Worm (Caenorhabditis elegans) whole organism, L4 larva: ENCODE results near the gene jkk-1.
A peak's percentile ranks its signal among the peaks of the same experiment; 100 is the strongest.

Experiments
- F44E2.7 ChIP-seq: fragments of 200-800 bp; sonication (Bioruptor generic); IDR thresholded peaks from 2 replicates; pipeline ENCODE4 v2.1.2; 2022; ENCODE audit warnings: missing genetic modification characterization, missing compliant biosample characterization
- F49E8.2 ChIP-seq: sonication (generic microtip); optimal IDR thresholded peaks from 2 replicates; lab custom pipeline; 2016; ENCODE audit warnings: missing compliant biosample characterization, mild to moderate bottlenecking, missing genetic modification characterization, borderline replicate concordance
- R02D3.7 ChIP-seq: fragments of 150-350 bp; sonication (generic microtip); optimal IDR thresholded peaks from 3 replicates; lab custom pipeline; 2014; ENCODE audit warnings: missing biosample characterization, missing genetic modification characterization
- Y105C5A.15 ChIP-seq: fragments of 200-800 bp; sonication (Bioruptor generic); IDR thresholded peaks from 2 replicates; pipeline ENCODE4 v1.3.6; 2022; ENCODE audit warnings: missing genetic modification characterization, missing compliant biosample characterization
- Y48G9A.11 ChIP-seq: fragments of 200-800 bp; sonication (Bioruptor generic); IDR thresholded peaks from 2 replicates; pipeline ENCODE4 v1.3.6; 2022; ENCODE audit warnings: missing genetic modification reagents, missing genetic modification characterization, missing compliant biosample characterization
- Y5F2A.4 ChIP-seq: fragments of 200-800 bp; sonication (Bioruptor generic); optimal IDR thresholded peaks from 2 replicates; lab custom pipeline; 2018; ENCODE audit warnings: mild to moderate bottlenecking, missing genetic modification characterization, missing compliant biosample characterization
- arid-1 ChIP-seq: fragments of 200-800 bp; sonication (Bioruptor generic); conservative IDR thresholded peaks from 2 replicates; pipeline ENCODE4 v1.3.6; 2022; ENCODE audit warnings: missing genetic modification reagents, missing genetic modification characterization, missing compliant biosample characterization
- ceh-20 ChIP-seq: fragments of 200-800 bp; sonication (Bioruptor generic); IDR thresholded peaks from 2 replicates; pipeline ENCODE4 v1.3.6; 2022; ENCODE audit warnings: missing genetic modification reagents, missing genetic modification characterization, missing compliant biosample characterization
- ceh-32 ChIP-seq: sonication (generic microtip); optimal IDR thresholded peaks from 2 replicates; lab custom pipeline; 2016; ENCODE audit warnings: mild to moderate bottlenecking, missing genetic modification characterization, missing compliant biosample characterization; ENCODE audit not compliant: poor library complexity
- ces-1 ChIP-seq: fragments of 150-350 bp; sonication (generic microtip); optimal IDR thresholded peaks from 4 replicates; lab custom pipeline; 2014; ENCODE audit warnings: missing biosample characterization, missing genetic modification reagents, missing genetic modification characterization
- cey-2 ChIP-seq: sonication (generic microtip); optimal IDR thresholded peaks from 3 replicates; lab custom pipeline; 2017; ENCODE audit warnings: missing genetic modification characterization, mild to moderate bottlenecking, missing compliant biosample characterization, antibody characterized with exemption, borderline replicate concordance; ENCODE audit not compliant: insufficient read depth
- ctbp-1 ChIP-seq: fragments of 200-800 bp; sonication (Bioruptor generic); IDR thresholded peaks from 2 replicates; pipeline ENCODE4 v1.3.6; 2022; ENCODE audit warnings: missing genetic modification reagents, missing genetic modification characterization, missing compliant biosample characterization
- daf-12 ChIP-seq: fragments of 150-350 bp; optimal IDR thresholded peaks from 2 replicates; lab custom pipeline; 2014; ENCODE audit warnings: missing biosample characterization, missing genetic modification reagents, missing genetic modification characterization
- dmd-6 ChIP-seq: fragments of 200-800 bp; sonication (Bioruptor generic); IDR thresholded peaks from 2 replicates; pipeline ENCODE4 v1.3.6; 2022; ENCODE audit warnings: missing genetic modification reagents, missing genetic modification characterization, missing compliant biosample characterization
- dmd-9 ChIP-seq: fragments of 200-800 bp; sonication (Bioruptor generic); IDR thresholded peaks from 2 replicates; pipeline ENCODE4 v1.3.6; 2022; ENCODE audit warnings: missing genetic modification reagents, missing genetic modification characterization, missing compliant biosample characterization
- dve-1 ChIP-seq: sonication (generic microtip); optimal IDR thresholded peaks from 2 replicates; lab custom pipeline; 2017; ENCODE audit warnings: antibody characterized with exemption, mild to moderate bottlenecking, missing genetic modification characterization, missing compliant biosample characterization; ENCODE audit not compliant: insufficient read depth
- egl-43 ChIP-seq: fragments of 200-800 bp; sonication (Bioruptor generic); IDR thresholded peaks from 2 replicates; pipeline ENCODE4 v1.3.6; 2022; ENCODE audit warnings: missing genetic modification reagents, missing genetic modification characterization, missing compliant biosample characterization
- fkh-10 ChIP-seq: fragments of 150-350 bp; optimal IDR thresholded peaks from 2 replicates; lab custom pipeline; 2014; ENCODE audit warnings: missing biosample characterization, missing genetic modification reagents, missing genetic modification characterization
- gei-8 ChIP-seq: fragments of 200-800 bp; sonication (Bioruptor generic); optimal IDR thresholded peaks from 2 replicates; lab custom pipeline; 2018; ENCODE audit warnings: mild to moderate bottlenecking, missing genetic modification characterization, missing compliant biosample characterization
- hlh-11 ChIP-seq: fragments of 200-800 bp; sonication (Bioruptor generic); optimal IDR thresholded peaks from 2 replicates; lab custom pipeline; 2018; ENCODE audit warnings: mild to moderate bottlenecking, missing genetic modification characterization, missing compliant biosample characterization
- hlh-30 ChIP-seq: sonication (generic microtip); optimal IDR thresholded peaks from 2 replicates; lab custom pipeline; 2017; ENCODE audit warnings: antibody characterized with exemption, mild to moderate bottlenecking, missing genetic modification characterization, missing compliant biosample characterization; ENCODE audit not compliant: insufficient read depth
- hmg-1.1 ChIP-seq: fragments of 200-800 bp; sonication (Bioruptor generic); IDR thresholded peaks from 2 replicates; pipeline ENCODE4 v1.3.6; 2022; ENCODE audit warnings: missing genetic modification reagents, missing genetic modification characterization, missing compliant biosample characterization
- lin-15B ChIP-seq: fragments of 150-350 bp; sonication (generic microtip); optimal IDR thresholded peaks from 3 replicates; lab custom pipeline; 2014; ENCODE audit warnings: missing biosample characterization, missing genetic modification characterization
- lin-29 ChIP-seq: fragments of 200-800 bp; sonication (Bioruptor generic); IDR thresholded peaks from 2 replicates; pipeline ENCODE4 v1.3.6; 2022; ENCODE audit warnings: missing genetic modification reagents, missing genetic modification characterization, missing compliant biosample characterization
- madf-9 ChIP-seq: fragments of 200-800 bp; sonication (Bioruptor generic); conservative IDR thresholded peaks from 2 replicates; pipeline ENCODE4 v1.3.6; 2022; ENCODE audit warnings: missing genetic modification reagents, missing genetic modification characterization, missing compliant biosample characterization
- mes-2 ChIP-seq: sonication (generic microtip); optimal IDR thresholded peaks from 2 replicates; lab custom pipeline; 2016; ENCODE audit warnings: missing genotype, mild to moderate bottlenecking, missing genetic modification characterization, missing compliant biosample characterization; ENCODE audit not compliant: poor library complexity, severe bottlenecking
- mxl-2 ChIP-seq: fragments of 200-800 bp; sonication (Bioruptor generic); conservative IDR thresholded peaks from 2 replicates; pipeline ENCODE4 v1.3.6; 2022; ENCODE audit warnings: missing genetic modification reagents, missing genetic modification characterization, missing compliant biosample characterization
- mxl-3 ChIP-seq: fragments of 200-800 bp; sonication (Bioruptor generic); optimal IDR thresholded peaks from 2 replicates; lab custom pipeline; 2018; ENCODE audit warnings: mild to moderate bottlenecking, missing genetic modification characterization, missing compliant biosample characterization
- nhr-102 ChIP-seq: sonication (generic microtip); optimal IDR thresholded peaks from 2 replicates; lab custom pipeline; 2016; ENCODE audit warnings: mild to moderate bottlenecking, missing genetic modification characterization, moderate library complexity, missing compliant biosample characterization
- nhr-11 ChIP-seq: fragments of 150-350 bp; optimal IDR thresholded peaks from 2 replicates; lab custom pipeline; 2014; ENCODE audit warnings: missing biosample characterization, missing genetic modification characterization
- nhr-237 ChIP-seq: sonication (generic microtip); optimal IDR thresholded peaks from 2 replicates; lab custom pipeline; 2017; ENCODE audit warnings: missing biosample characterization, missing genetic modification characterization
- nhr-25 ChIP-seq: sonication (generic microtip); optimal IDR thresholded peaks from 2 replicates; lab custom pipeline; 2017; ENCODE audit warnings: missing genetic modification characterization, mild to moderate bottlenecking, missing compliant biosample characterization, antibody characterized with exemption, moderate library complexity, borderline replicate concordance; ENCODE audit not compliant: insufficient read depth
- nhr-28 ChIP-seq: fragments of 150-350 bp; optimal IDR thresholded peaks from 2 replicates; lab custom pipeline; 2014; ENCODE audit warnings: missing biosample characterization, missing genetic modification characterization
- nhr-76 ChIP-seq: fragments of 150-350 bp; optimal IDR thresholded peaks from 2 replicates; lab custom pipeline; 2014; ENCODE audit warnings: missing biosample characterization, missing genetic modification characterization
- nhr-77 ChIP-seq: fragments of 150-350 bp; optimal IDR thresholded peaks from 2 replicates; lab custom pipeline; 2014; ENCODE audit warnings: missing biosample characterization, missing genetic modification characterization
- php-3 ChIP-seq: fragments of 200-800 bp; sonication (Bioruptor generic); IDR thresholded peaks from 2 replicates; pipeline ENCODE4 v1.3.6; 2022; ENCODE audit warnings: missing genetic modification reagents, missing genetic modification characterization, missing compliant biosample characterization
- set-16 ChIP-seq: fragments of 200-800 bp; sonication (Bioruptor generic); IDR thresholded peaks from 2 replicates; pipeline ENCODE4 v1.3.6; 2022; ENCODE audit warnings: missing genetic modification reagents, missing genetic modification characterization, missing compliant biosample characterization
- skn-1 ChIP-seq: fragments of 150-350 bp; optimal IDR thresholded peaks from 2 replicates; lab custom pipeline; 2014; ENCODE audit warnings: missing biosample characterization, missing genetic modification characterization
- snpc-1.2 ChIP-seq: fragments of 200-800 bp; sonication (Bioruptor generic); IDR thresholded peaks from 2 replicates; pipeline ENCODE4 v1.3.6; 2022; ENCODE audit warnings: missing genetic modification reagents, missing genetic modification characterization, missing compliant biosample characterization
- spr-1 ChIP-seq: sonication (generic microtip); optimal IDR thresholded peaks from 2 replicates; lab custom pipeline; 2016; ENCODE audit warnings: mild to moderate bottlenecking, missing genetic modification characterization, missing compliant biosample characterization
- tag-97 ChIP-seq: fragments of 200-800 bp; sonication (Bioruptor generic); IDR thresholded peaks from 2 replicates; pipeline ENCODE4 v1.3.6; 2022; ENCODE audit warnings: missing genetic modification characterization, missing compliant biosample characterization
- tra-1 ChIP-seq: fragments of 200-800 bp; sonication (Bioruptor generic); IDR thresholded peaks from 2 replicates; pipeline ENCODE4 v1.3.6; 2022; ENCODE audit warnings: missing genetic modification reagents, missing genetic modification characterization, missing compliant biosample characterization
- zag-1 ChIP-seq: fragments of 150-350 bp; optimal IDR thresholded peaks from 2 replicates; lab custom pipeline; 2014; ENCODE audit warnings: missing biosample characterization, missing genetic modification characterization
- zfp-2 ChIP-seq: sonication (generic microtip); optimal IDR thresholded peaks from 2 replicates; lab custom pipeline; 2016; ENCODE audit warnings: mild to moderate bottlenecking, missing genetic modification characterization, missing compliant biosample characterization

jkk-1 gene

ce11 chrX:5400524-5400923 lies 32.3 kb downstream of the jkk-1 start, which contains the start of gene scav-1 (continued):
- peak; percentile 89 for TF ChIP-seq nhr-28 (tag; lab: Kevin White, UChicago)
- no peak for TF ChIP-seq zfp-2 (tag; lab: Kevin White, UChicago)
- no peak for TF ChIP-seq F44E2.7 (GFP tag; lab: Robert Waterston, UW)
- TF ChIP-seq snpc-1.2 (GFP tag; lab: Robert Waterston, UW) = no peak
- no peak for TF ChIP-seq arid-1
- no peak for TF ChIP-seq ceh-20
- TF ChIP-seq zag-1 (tag; lab: Kevin White, UChicago) = no peak
- no peak for TF ChIP-seq spr-1 (tag; lab: Kevin White, UChicago)
- TF ChIP-seq ceh-32 = no peak
- peak; percentile 2 for TF ChIP-seq hlh-30
- TF ChIP-seq nhr-76 (tag; lab: Kevin White, UChicago) = no peak
- no peak for TF ChIP-seq lin-29 (GFP tag; lab: Robert Waterston, UW)
- TF ChIP-seq ces-1 = no peak
- no peak for TF ChIP-seq gei-8 (GFP tag; lab: Kevin White, UChicago)
- peak; percentile 32 for TF ChIP-seq dve-1 (tag; lab: Kevin White, UChicago)
- TF ChIP-seq mes-2 (tag; lab: Kevin White, UChicago) = peak; percentile 13
- TF ChIP-seq tag-97 (GFP tag; lab: Robert Waterston, UW) = no peak
- TF ChIP-seq cey-2 (tag; lab: Kevin White, UChicago) = no peak
- TF ChIP-seq egl-43 (GFP tag; lab: Robert Waterston, UW) = no peak
- peak; percentile 25 for TF ChIP-seq mxl-3 (GFP tag; lab: Kevin White, UChicago)
- no peak for TF ChIP-seq Y48G9A.11 (GFP tag; lab: Robert Waterston, UW)
- TF ChIP-seq Y105C5A.15 (GFP tag; lab: Robert Waterston, UW) = no peak
- no peak for TF ChIP-seq hmg-1.1
- no peak for TF ChIP-seq nhr-102 (tag; lab: Kevin White, UChicago)
- TF ChIP-seq fkh-10 (GFP tag; lab: Kevin White, UChicago) = no peak
- TF ChIP-seq lin-15B (tag; lab: Kevin White, UChicago) = no peak
- TF ChIP-seq dmd-6 = peak; percentile 82
- peak; percentile 71 for TF ChIP-seq hlh-11 (tag; lab: Kevin White, UChicago)
- no peak for TF ChIP-seq nhr-25
- no peak for TF ChIP-seq skn-1 (tag; lab: Kevin White, UChicago)
- TF ChIP-seq F49E8.2 (tag; lab: Kevin White, UChicago) = no peak
- no peak for TF ChIP-seq nhr-237 (tag; lab: Kevin White, UChicago)
- TF ChIP-seq ctbp-1 (GFP tag; lab: Robert Waterston, UW) = no peak
- peak; percentile 69 for TF ChIP-seq nhr-77 (tag; lab: Kevin White, UChicago)
- TF ChIP-seq set-16 (GFP tag; lab: Robert Waterston, UW) = no peak
- TF ChIP-seq Y5F2A.4 (GFP tag; lab: Kevin White, UChicago) = no peak

ce11 chrX:5406345-5406744 lies 38.1 kb downstream of the jkk-1 start, which contains the start of gene C03F11.4:
C03F11.4 (minus strand) TSS chrX:5406445.
- TF ChIP-seq madf-9 (GFP tag; lab: Robert Waterston, UW) (no peak), php-3 (GFP tag; lab: Robert Waterston, UW) (no peak), nhr-11 (tag; lab: Kevin White, UChicago) (no peak), Y48G9A.11 (GFP tag; lab: Robert Waterston, UW) (no peak), R02D3.7 (no peak), dmd-9 (GFP tag; lab: Robert Waterston, UW) (no peak), daf-12 (tag; lab: Kevin White, UChicago) (no peak), tra-1 (GFP tag; lab: Robert Waterston, UW) (no peak), zag-1 (tag; lab: Kevin White, UChicago) (no peak), lin-29 (GFP tag; lab: Robert Waterston, UW) (no peak), ctbp-1 (GFP tag; lab: Robert Waterston, UW) (no peak), ces-1 (no peak), mxl-2 (GFP tag; lab: Robert Waterston, UW) (no peak)
